Worm (Caenorhabditis elegans): Measurements from ENCODE around the gene C29E4.10.

The C29E4.10 gene

DNA sequence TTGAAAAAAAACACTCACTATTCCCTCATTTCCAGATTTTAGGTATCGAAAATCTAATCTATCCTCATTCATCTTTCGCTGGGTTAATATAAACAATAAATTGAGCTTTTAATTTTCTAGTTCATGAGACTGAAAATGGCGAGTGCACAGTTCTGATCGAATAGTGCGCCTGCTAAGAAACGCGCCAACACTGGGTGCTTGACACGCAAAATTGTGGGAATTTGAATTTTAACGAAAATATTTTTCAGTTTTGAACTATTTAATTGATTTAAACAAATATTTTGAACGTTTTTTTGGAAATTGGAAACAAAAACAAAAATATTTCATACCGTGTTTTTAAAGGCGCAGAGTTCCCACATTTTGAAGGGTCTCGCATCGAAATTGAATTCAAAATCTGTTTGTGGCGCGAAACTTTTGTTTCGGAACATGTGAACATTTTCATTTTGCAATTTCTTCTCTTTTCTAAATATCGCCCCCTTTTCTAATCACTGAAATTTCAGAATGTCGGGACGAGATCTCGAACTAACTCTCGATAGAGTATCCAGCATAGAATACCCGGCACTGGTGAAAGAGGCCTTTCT is 9.0 kb upstream of the C29E4.10 start, which contains the start of the genes C29E4.13 and npp-15:
Gene C29E4.13 (minus strand): TSS at position 169 of the 581 bp plus-strand sequence.
Gene npp-15 (plus strand): TSS at position 495 of the 581 bp plus-strand sequence.
- TF ChIP-seq nhr-237 (tag; optimal IDR thresholded peaks at IDR 0.05) (peak; percentile 16), nhr-12 (tag; optimal IDR thresholded peaks at IDR 0.05) (no peak), unc-120 (tag; optimal IDR thresholded peaks at IDR 0.05; ENCODE audit: poor library complexity, severe bottlenecking) (no peak), elt-1 (tag; optimal IDR thresholded peaks at IDR 0.05; ENCODE audit: borderline replicate concordance, insufficient read depth) (no peak), pha-4 (tag; optimal IDR thresholded peaks at IDR 0.05) (no peak), lsy-2 (tag; optimal IDR thresholded peaks at IDR 0.05) (peak; percentile 34), sptf-1 (tag; optimal IDR thresholded peaks at IDR 0.05) (no peak)

DNA sequence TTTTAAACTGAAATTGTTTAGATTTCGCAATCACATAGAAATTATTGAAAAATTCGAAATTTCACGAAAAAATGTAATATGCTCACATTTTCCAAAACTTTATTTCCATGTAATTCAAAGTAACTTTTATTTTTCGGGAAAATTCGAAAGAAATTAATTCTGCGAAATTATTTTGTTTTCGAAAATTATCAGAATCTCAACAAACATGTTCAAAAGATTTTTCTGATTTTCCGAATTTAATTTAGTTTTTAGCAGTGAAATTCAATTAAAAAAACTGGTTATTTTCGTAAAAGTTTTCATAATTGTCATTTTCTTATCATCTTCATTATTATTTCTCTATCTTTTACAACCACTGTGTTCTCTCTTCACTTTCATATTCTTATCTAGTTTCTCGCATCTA is 4.4 kb upstream of the C29E4.10 start, which contains the start of gene ran-2:
Gene ran-2 (plus strand): TSS at position 301 of the 400 bp plus-strand sequence.
- TF ChIP-seq bed-3 (GFP tag; optimal IDR thresholded peaks at IDR 0.05) (no peak), zip-8 (tag; optimal IDR thresholded peaks at IDR 0.05) (no peak), nhr-28 (tag; optimal IDR thresholded peaks at IDR 0.05) (no peak), snpc-4 (tag; optimal IDR thresholded peaks at IDR 0.05) (no peak), lin-32 (GFP tag; optimal IDR thresholded peaks at IDR 0.05) (no peak)

- TF ChIP-seq elt-3 (tag; optimal IDR thresholded peaks at IDR 0.05) (no peak), blmp-1 (tag; optimal IDR thresholded peaks at IDR 0.05) (no peak), mls-2 (tag; optimal IDR thresholded peaks at IDR 0.05) (no peak), elt-1 (tag; optimal IDR thresholded peaks at IDR 0.05; ENCODE audit: borderline replicate concordance, insufficient read depth) (no peak), ceh-43 (GFP tag; optimal IDR thresholded peaks at IDR 0.05) (no peak), flh-1 (GFP tag; optimal IDR thresholded peaks at IDR 0.05) (no peak), sptf-1 (tag; optimal IDR thresholded peaks at IDR 0.05) (no peak), mep-1 (tag; optimal IDR thresholded peaks at IDR 0.05) (peak; percentile 76), nhr-237 (tag; optimal IDR thresholded peaks at IDR 0.05) (peak; percentile 76), nhr-76 (tag; optimal IDR thresholded peaks at IDR 0.05) (no peak), nhr-12 (tag; optimal IDR thresholded peaks at IDR 0.05) (no peak), zip-8 (tag; optimal IDR thresholded peaks at IDR 0.05) (no peak), unc-62 (GFP tag; optimal IDR thresholded peaks at IDR 0.05) (no peak), tbx-8 (GFP tag; optimal IDR thresholded peaks at IDR 0.05) (no peak), ceh-39 (tag; optimal IDR thresholded peaks at IDR 0.05) (peak; percentile 52), cnd-1 (tag; optimal IDR thresholded peaks at IDR 0.05) (no peak), pha-4 (tag; optimal IDR thresholded peaks at IDR 0.05) (peak; percentile 61), ceh-83 (GFP tag; optimal IDR thresholded peaks at IDR 0.05) (no peak), lin-13 (tag; optimal IDR thresholded peaks at IDR 0.05) (peak; percentile 16), mab-5 (tag; optimal IDR thresholded peaks at IDR 0.05) (no peak), ham-2 (GFP tag; optimal IDR thresholded peaks at IDR 0.05) (no peak), ces-1 (GFP tag; optimal IDR thresholded peaks at IDR 0.05) (no peak), hlh-1 (tag; optimal IDR thresholded peaks at IDR 0.05) (peak; percentile 28), M03D4.4 (tag; optimal IDR thresholded peaks at IDR 0.05) (no peak), lsy-2 (tag; optimal IDR thresholded peaks at IDR 0.05) (peak; percentile 81), nhr-2 (tag; optimal IDR thresholded peaks at IDR 0.05) (no peak), sem-2 (GFP tag; optimal IDR thresholded peaks at IDR 0.05) (no peak), nhr-28 (tag; optimal IDR thresholded peaks at IDR 0.05) (no peak), unc-120 (tag; optimal IDR thresholded peaks at IDR 0.05; ENCODE audit: poor library complexity, severe bottlenecking) (no peak), ztf-11 (tag; optimal IDR thresholded peaks at IDR 0.05) (no peak), lin-32 (GFP tag; optimal IDR thresholded peaks at IDR 0.05) (no peak), bed-3 (GFP tag; optimal IDR thresholded peaks at IDR 0.05) (no peak), snpc-4 (tag; optimal IDR thresholded peaks at IDR 0.05) (no peak), drap-1 (GFP tag; optimal IDR thresholded peaks at IDR 0.05) (no peak), unc-39 (tag; optimal IDR thresholded peaks at IDR 0.05) (no peak)
Measured at ce11 chrIII:7940819-7941218, 3.2 kb downstream of the C29E4.10 start, which contains the start of gene C29E4.12. Gene C29E4.12 (plus strand): TSS chrIII:7941151.

DNA sequence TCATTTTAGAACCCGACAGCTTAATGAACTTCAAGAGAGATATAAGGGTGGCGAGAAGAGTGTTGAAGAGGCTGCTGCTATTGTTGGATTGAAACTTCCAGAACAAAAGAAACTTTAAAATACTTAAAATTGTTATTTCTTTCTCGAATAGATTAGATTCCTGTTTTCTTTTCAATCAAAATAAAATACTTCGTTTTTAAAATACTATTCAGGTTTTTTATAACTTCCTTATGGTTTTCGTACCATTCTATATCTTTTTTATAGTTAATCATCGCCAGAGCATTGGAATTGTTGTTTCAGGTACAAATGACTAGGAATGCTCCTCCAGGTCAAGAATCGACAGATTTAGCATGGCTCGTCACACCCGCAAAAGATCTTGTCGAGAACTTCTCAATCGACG is 3.8 kb downstream of the C29E4.10 start, which contains the start of gene kle-2:
Gene kle-2 (plus strand): TSS at position 301 of the 400 bp plus-strand sequence.
- TF ChIP-seq ztf-11 (tag; optimal IDR thresholded peaks at IDR 0.05) (no peak), unc-39 (tag; optimal IDR thresholded peaks at IDR 0.05) (no peak), zip-8 (tag; optimal IDR thresholded peaks at IDR 0.05) (no peak), ces-1 (GFP tag; optimal IDR thresholded peaks at IDR 0.05) (no peak), drap-1 (GFP tag; optimal IDR thresholded peaks at IDR 0.05) (no peak), nhr-76 (tag; optimal IDR thresholded peaks at IDR 0.05) (no peak), ham-2 (GFP tag; optimal IDR thresholded peaks at IDR 0.05) (no peak), sptf-1 (tag; optimal IDR thresholded peaks at IDR 0.05) (no peak), flh-1 (GFP tag; optimal IDR thresholded peaks at IDR 0.05) (no peak), elt-3 (tag; optimal IDR thresholded peaks at IDR 0.05) (no peak), ceh-39 (tag; optimal IDR thresholded peaks at IDR 0.05) (no peak), mep-1 (tag; optimal IDR thresholded peaks at IDR 0.05) (no peak), unc-120 (tag; optimal IDR thresholded peaks at IDR 0.05; ENCODE audit: poor library complexity, severe bottlenecking) (no peak)

Data from whole organism, mixed stage, embryonic.